Worm (Caenorhabditis elegans) whole organism, L4/young adult: ENCODE results near the gene coh-1.

Source experiments
- W03F9.2 ChIP-seq: fragments of 150-350 bp; optimal IDR thresholded peaks from 2 replicates; lab custom pipeline; 2014; ENCODE audit warnings: missing biosample characterization, missing genetic modification characterization
- dao-5 ChIP-seq: sonication (generic microtip); optimal IDR thresholded peaks from 2 replicates; lab custom pipeline; 2016; ENCODE audit warnings: missing genotype, missing genetic modification characterization, moderate library complexity, missing compliant biosample characterization
- him-1 ChIP-seq: sonication (generic microtip); optimal IDR thresholded peaks from 2 replicates; lab custom pipeline; 2016; ENCODE audit warnings: missing genotype, missing genetic modification reagents, missing genetic modification characterization, missing compliant biosample characterization

DNA sequence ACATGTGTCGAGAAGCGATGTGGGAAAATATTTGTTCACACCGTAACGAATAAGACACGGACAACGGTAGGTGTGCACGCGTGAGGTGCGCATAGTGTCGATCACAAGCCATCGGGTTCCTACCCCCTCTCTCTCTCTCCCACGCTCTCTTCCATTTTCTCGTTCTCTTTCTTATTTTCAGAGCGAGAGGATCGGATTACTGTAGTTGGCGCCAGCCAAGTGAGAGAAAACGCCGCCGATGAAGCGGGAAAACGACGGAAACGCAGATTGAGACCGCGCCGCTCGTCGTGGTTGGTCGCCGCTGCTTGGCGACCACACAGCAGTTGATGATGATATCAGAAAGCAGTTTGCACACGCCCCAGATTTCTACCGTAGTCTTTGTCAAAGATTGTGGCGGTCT lies 10.4 kb downstream of the coh-1 start:
- TF ChIP-seq him-1 (tag; lab: Kevin White, UChicago): no peak
- TF ChIP-seq dao-5 (tag; lab: Kevin White, UChicago): no peak
- TF ChIP-seq W03F9.2 (tag; lab: Kevin White, UChicago): no peak
